Fruit fly (Drosophila melanogaster) whole organism, embryonic: ENCODE data around the gene Gr98d.

ENCODE experiments used
- Bteb2 ChIP-seq: fragments of 200-800 bp; sonication (Bioruptor generic); optimal IDR thresholded peaks from 2 replicates; lab custom pipeline; 2016; ENCODE audit warnings: missing biosample characterization, missing genetic modification characterization
- CG10274 ChIP-seq: fragments of 200-800 bp; sonication (Bioruptor generic); optimal IDR thresholded peaks from 3 replicates; lab custom pipeline; 2017; ENCODE audit warnings: missing biosample characterization, mild to moderate bottlenecking, missing genetic modification characterization
- CG10543 ChIP-seq: fragments of 200-800 bp; sonication (Bioruptor generic); optimal IDR thresholded peaks from 3 replicates; lab custom pipeline; 2017; ENCODE audit warnings: missing biosample characterization, mild to moderate bottlenecking, missing genetic modification characterization, moderate library complexity
- CG10959 ChIP-seq: fragments of 200-800 bp; sonication (Bioruptor generic); IDR thresholded peaks from 2 replicates; pipeline ENCODE4 v1.3.6; 2022; ENCODE audit warnings: missing biosample characterization, missing genetic modification characterization
- CG11560 ChIP-seq: fragments of 200-800 bp; sonication (Bioruptor generic); IDR thresholded peaks from 3 replicates; pipeline ENCODE4 v1.3.6; 2022; ENCODE audit warnings: missing biosample characterization, missing genetic modification characterization
- CG11723 ChIP-seq: fragments of 200-800 bp; sonication (Bioruptor generic); optimal IDR thresholded peaks from 2 replicates; lab custom pipeline; 2017; ENCODE audit warnings: missing biosample characterization, mild to moderate bottlenecking, missing genetic modification characterization
- CG12071 ChIP-seq: fragments of 200-800 bp; sonication (Bioruptor generic); optimal IDR thresholded peaks from 3 replicates; lab custom pipeline; 2018; ENCODE audit warnings: missing biosample characterization, mild to moderate bottlenecking, missing genetic modification characterization
- CG12155 ChIP-seq: fragments of 200-800 bp; sonication (Bioruptor generic); optimal IDR thresholded peaks from 3 replicates; lab custom pipeline; 2016; ENCODE audit warnings: missing biosample characterization, missing genetic modification characterization
- CG12299 ChIP-seq: fragments of 200-800 bp; sonication (Bioruptor generic); optimal IDR thresholded peaks from 2 replicates; lab custom pipeline; 2018; ENCODE audit warnings: missing biosample characterization, mild to moderate bottlenecking, missing genetic modification characterization
- CG12744 ChIP-seq: fragments of 200-800 bp; sonication (Bioruptor generic); optimal IDR thresholded peaks from 2 replicates; lab custom pipeline; 2016; ENCODE audit warnings: missing biosample characterization, missing genetic modification characterization
- CG13287 ChIP-seq: fragments of 200-800 bp; sonication (Bioruptor generic); IDR thresholded peaks from 2 replicates; pipeline ENCODE4 v1.3.6; 2022; ENCODE audit warnings: missing biosample characterization, missing genetic modification characterization; ENCODE audit not compliant: partially characterized antibody
- CG1603 ChIP-seq: fragments of 200-800 bp; sonication (Bioruptor generic); optimal IDR thresholded peaks from 2 replicates; lab custom pipeline; 2019; ENCODE audit warnings: missing biosample characterization, mild to moderate bottlenecking, missing genetic modification characterization, moderate library complexity
- CG17829 ChIP-seq: fragments of 200-800 bp; optimal IDR thresholded peaks from 2 replicates; lab custom pipeline; 2019; ENCODE audit warnings: missing biosample characterization, mild to moderate bottlenecking, missing genetic modification characterization, moderate library complexity
- CG1792 ChIP-seq: fragments of 200-800 bp; sonication (Bioruptor generic); optimal IDR thresholded peaks from 2 replicates; lab custom pipeline; 2016; ENCODE audit warnings: missing biosample characterization, missing genetic modification characterization
- CG2116 ChIP-seq: fragments of 200-800 bp; sonication (Bioruptor generic); optimal IDR thresholded peaks from 3 replicates; lab custom pipeline; 2018; ENCODE audit warnings: missing biosample characterization, mild to moderate bottlenecking, missing genetic modification characterization
- CG2712 ChIP-seq: fragments of 200-800 bp; optimal IDR thresholded peaks from 3 replicates; lab custom pipeline; 2019; ENCODE audit warnings: missing biosample characterization, mild to moderate bottlenecking, missing genetic modification characterization, moderate library complexity
- CG31224 ChIP-seq: fragments of 200-800 bp; sonication (Bioruptor generic); IDR thresholded peaks from 2 replicates; pipeline ENCODE4 v1.3.6; 2022; ENCODE audit warnings: missing biosample characterization, missing genetic modification characterization
- CG33213 ChIP-seq: fragments of 200-800 bp; sonication (Bioruptor generic); optimal IDR thresholded peaks from 3 replicates; lab custom pipeline; 2016; ENCODE audit warnings: missing biosample characterization, missing genetic modification characterization
- CG3995 ChIP-seq: fragments of 200-800 bp; sonication (Bioruptor generic); optimal IDR thresholded peaks from 3 replicates; lab custom pipeline; 2016; ENCODE audit warnings: missing biosample characterization, missing genetic modification characterization
- CG4328 ChIP-seq: fragments of 200-800 bp; sonication (Bioruptor generic); optimal IDR thresholded peaks from 3 replicates; lab custom pipeline; 2017; ENCODE audit warnings: missing biosample characterization, missing genetic modification reagents, missing genetic modification characterization
- CG4404 ChIP-seq: fragments of 200-800 bp; sonication (Bioruptor generic); IDR thresholded peaks from 2 replicates; pipeline ENCODE4 v1.3.6; 2022; ENCODE audit warnings: missing biosample characterization, missing genetic modification characterization
- CG5245 ChIP-seq: fragments of 200-800 bp; sonication (Bioruptor generic); optimal IDR thresholded peaks from 3 replicates; lab custom pipeline; 2016; ENCODE audit warnings: missing biosample characterization, missing genetic modification characterization
- CG6683 ChIP-seq: fragments of 200-800 bp; sonication (Bioruptor generic); optimal IDR thresholded peaks from 2 replicates; lab custom pipeline; 2017; ENCODE audit warnings: missing biosample characterization, mild to moderate bottlenecking, missing genetic modification characterization, missing genetic modification reagents
- CG8944 ChIP-seq: fragments of 200-800 bp; sonication (Bioruptor generic); optimal IDR thresholded peaks from 3 replicates; lab custom pipeline; 2016; ENCODE audit warnings: missing biosample characterization, missing genetic modification characterization
- CG9876 ChIP-seq: fragments of 200-800 bp; sonication (Bioruptor generic); optimal IDR thresholded peaks from 2 replicates; lab custom pipeline; 2016; ENCODE audit warnings: missing biosample characterization, missing genetic modification characterization
- CkIIα-i1 ChIP-seq: fragments of 200-800 bp; sonication (Bioruptor generic); IDR thresholded peaks from 2 replicates; pipeline ENCODE4 v1.3.6; 2022; ENCODE audit warnings: missing biosample characterization, missing genetic modification characterization
- D19B ChIP-seq: fragments of 200-800 bp; sonication (Bioruptor generic); optimal IDR thresholded peaks from 2 replicates; lab custom pipeline; 2017; ENCODE audit warnings: missing biosample characterization, mild to moderate bottlenecking, missing genetic modification characterization
- Dll ChIP-seq: fragments of 200-800 bp; sonication (Bioruptor generic); IDR thresholded peaks from 4 replicates; pipeline ENCODE4 v1.3.6; 2022; ENCODE audit warnings: missing biosample characterization, missing genetic modification characterization; ENCODE audit not compliant: partially characterized antibody
- Doc2 ChIP-seq: fragments of 200-800 bp; sonication (Bioruptor generic); IDR thresholded peaks from 2 replicates; pipeline ENCODE4 v1.3.6; 2022; ENCODE audit warnings: missing biosample characterization, missing genetic modification characterization
- Doc3 ChIP-seq: fragments of 200-800 bp; sonication (Bioruptor generic); IDR thresholded peaks from 3 replicates; pipeline ENCODE4 v1.3.6; 2022; ENCODE audit warnings: missing biosample characterization, missing genetic modification characterization; ENCODE audit not compliant: partially characterized antibody
- Hand ChIP-seq: fragments of 200-800 bp; sonication (Bioruptor generic); optimal IDR thresholded peaks from 2 replicates; lab custom pipeline; 2017; ENCODE audit warnings: mild to moderate bottlenecking, missing biosample characterization, missing genetic modification reagents, missing genetic modification characterization
- Hey ChIP-seq: fragments of 200-800 bp; sonication (Bioruptor generic); optimal IDR thresholded peaks from 3 replicates; lab custom pipeline; 2018; ENCODE audit warnings: missing biosample characterization, mild to moderate bottlenecking, missing genetic modification characterization
- Hmx ChIP-seq: fragments of 200-800 bp; sonication (Bioruptor generic); optimal IDR thresholded peaks from 2 replicates; lab custom pipeline; 2016; ENCODE audit warnings: missing biosample characterization, missing genetic modification characterization
- Mad ChIP-seq: fragments of 200-800 bp; sonication (Bioruptor generic); optimal IDR thresholded peaks from 2 replicates; lab custom pipeline; 2016; ENCODE audit warnings: missing biosample characterization, missing genetic modification characterization
- Nf-YB ChIP-seq: fragments of 200-800 bp; sonication (Bioruptor generic); optimal IDR thresholded peaks from 3 replicates; lab custom pipeline; 2019; ENCODE audit warnings: missing biosample characterization, mild to moderate bottlenecking, missing genetic modification characterization, moderate library complexity
- Sry-β ChIP-seq: fragments of 200-800 bp; sonication (Bioruptor generic); optimal IDR thresholded peaks from 2 replicates; lab custom pipeline; 2018; ENCODE audit warnings: missing biosample characterization, mild to moderate bottlenecking, missing genetic modification characterization, moderate library complexity
- Trl ChIP-seq, 3 experiments: fragments of >200 bp in 2 of 3; fragments of 200-800 bp in 1 of 3; sonication (Bioruptor generic) in 1 of 3; optimal IDR thresholded peaks; 2 replicates in 1 of 3; 3 replicates in 2 of 3; lab custom pipeline; 2016 to 2017; ENCODE audit warnings: missing biosample characterization in 1 of 3, missing genetic modification characterization in 1 of 3
- cg ChIP-seq: fragments of 200-800 bp; sonication (Bioruptor generic); optimal IDR thresholded peaks from 3 replicates; lab custom pipeline; 2019; ENCODE audit warnings: missing biosample characterization, mild to moderate bottlenecking, missing genetic modification characterization, moderate library complexity
- chm ChIP-seq: fragments of 200-800 bp; sonication (Bioruptor generic); IDR thresholded peaks from 2 replicates; pipeline ENCODE4 v1.3.6; 2022; ENCODE audit warnings: missing biosample characterization, missing genetic modification characterization
- danr ChIP-seq: fragments of 200-800 bp; sonication (Bioruptor generic); IDR thresholded peaks from 2 replicates; pipeline ENCODE4 v1.3.6; 2022; ENCODE audit warnings: missing biosample characterization, missing genetic modification characterization
- eyg ChIP-seq: fragments of 200-800 bp; sonication (Bioruptor generic); optimal IDR thresholded peaks from 3 replicates; lab custom pipeline; 2016; ENCODE audit warnings: missing biosample characterization, missing genetic modification characterization
- gem ChIP-seq: fragments of 200-800 bp; sonication (Bioruptor generic); optimal IDR thresholded peaks from 2 replicates; lab custom pipeline; 2019; ENCODE audit warnings: missing biosample characterization, mild to moderate bottlenecking, missing genetic modification characterization, moderate library complexity
- her ChIP-seq: fragments of 200-800 bp; sonication (Bioruptor generic); optimal IDR thresholded peaks from 2 replicates; lab custom pipeline; 2016; ENCODE audit warnings: missing biosample characterization, missing genetic modification characterization
- hth ChIP-seq: fragments of >200 bp; optimal IDR thresholded peaks from 2 replicates; lab custom pipeline; 2017; ENCODE audit warnings: inconsistent platforms
- mirr ChIP-seq: fragments of 200-800 bp; sonication (Bioruptor generic); optimal IDR thresholded peaks from 3 replicates; lab custom pipeline; 2018; ENCODE audit warnings: missing biosample characterization, mild to moderate bottlenecking, missing genetic modification characterization
- nom ChIP-seq: fragments of 200-800 bp; sonication (Bioruptor generic); optimal IDR thresholded peaks from 2 replicates; lab custom pipeline; 2017; ENCODE audit warnings: missing biosample characterization, missing genetic modification characterization, mild to moderate bottlenecking, moderate library complexity, missing genetic modification reagents
- onecut ChIP-seq: fragments of 200-800 bp; sonication (Bioruptor generic); IDR thresholded peaks from 2 replicates; pipeline ENCODE4 v1.3.6; 2022; ENCODE audit warnings: missing biosample characterization, missing genetic modification characterization
- pfk ChIP-seq: fragments of 200-800 bp; sonication (Bioruptor generic); optimal IDR thresholded peaks from 2 replicates; lab custom pipeline; 2018; ENCODE audit warnings: missing biosample characterization, mild to moderate bottlenecking, missing genetic modification characterization, moderate library complexity
- scrt ChIP-seq: fragments of 200-800 bp; sonication (Bioruptor generic); optimal IDR thresholded peaks from 2 replicates; lab custom pipeline; 2018; ENCODE audit warnings: missing biosample characterization, mild to moderate bottlenecking, missing genetic modification characterization, moderate library complexity
- tgo ChIP-seq: fragments of 200-800 bp; sonication (Bioruptor generic); IDR thresholded peaks from 3 replicates; pipeline ENCODE4 v1.3.6; 2022; ENCODE audit warnings: missing biosample characterization, missing genetic modification characterization
- tup ChIP-seq: fragments of 200-800 bp; sonication (Bioruptor generic); optimal IDR thresholded peaks from 2 replicates; lab custom pipeline; 2016; ENCODE audit warnings: missing biosample characterization, mild to moderate bottlenecking, missing genetic modification characterization, moderate library complexity

Gr98d gene

DNA sequence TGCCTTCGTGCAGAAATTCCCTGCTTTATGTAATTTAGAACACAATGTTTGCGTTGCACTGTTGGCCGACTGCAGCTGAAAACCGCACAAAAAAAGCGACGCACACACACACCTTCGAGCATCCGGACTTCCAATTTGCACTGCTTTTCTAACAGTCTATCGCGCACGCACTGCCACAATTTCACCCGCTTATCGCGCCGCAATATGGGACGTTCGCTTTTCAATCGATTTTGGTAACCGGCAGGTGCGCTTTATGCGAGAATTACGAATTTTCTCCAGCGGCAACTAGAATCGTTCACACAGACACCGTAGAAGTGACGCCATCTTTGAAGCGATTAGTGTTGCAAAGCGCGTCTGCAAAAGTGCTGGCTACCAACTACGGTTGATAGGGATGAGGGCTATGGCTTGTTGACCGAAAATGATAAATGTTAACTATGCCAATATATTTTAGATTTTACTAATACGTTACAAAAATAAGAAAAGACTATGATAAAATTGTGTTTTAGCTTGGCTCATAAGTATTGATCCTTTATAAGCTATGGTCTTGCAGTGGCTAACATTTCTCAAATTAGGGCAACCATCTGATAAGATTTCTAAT, 36.1 kb downstream of the Gr98d start, which contains the start of gene wdb (continued):
- peak; percentile 32 for TF ChIP-seq CG9876 (GFP tag; lab: Kevin White, UChicago)
- peak; percentile 26 for TF ChIP-seq CG33213 (GFP tag; lab: Kevin White, UChicago)
- peak; percentile 46 for TF ChIP-seq Bteb2 (GFP tag; lab: Kevin White, UChicago)
- TF ChIP-seq CG13287: no peak
- TF ChIP-seq her: no peak
- TF ChIP-seq CG6683: no peak
- TF ChIP-seq CG2712: no peak
- TF ChIP-seq CG5245 (GFP tag; lab: Kevin White, UChicago): peak; percentile 32
- no peak for TF ChIP-seq onecut (GFP tag; lab: Robert Waterston, UW)
- TF ChIP-seq CG31224 (GFP tag; lab: Robert Waterston, UW): no peak
- peak; percentile 24 for TF ChIP-seq cg (GFP tag; lab: Kevin White, UChicago)
- no peak for TF ChIP-seq chm
- no peak for TF ChIP-seq CG11723 (GFP tag; lab: Kevin White, UChicago)
- TF ChIP-seq Mad: no peak
- TF ChIP-seq tup (GFP tag; lab: Kevin White, UChicago): no peak
- no peak for TF ChIP-seq danr (GFP tag; lab: Robert Waterston, UW)
- TF ChIP-seq CG8944: peak; percentile 57
- no peak for TF ChIP-seq pfk (GFP tag; lab: Kevin White, UChicago)
- TF ChIP-seq CG12071 (GFP tag; lab: Kevin White, UChicago): no peak
- TF ChIP-seq CG4404 (GFP tag; lab: Robert Waterston, UW): no peak
- TF ChIP-seq scrt (GFP tag; lab: Kevin White, UChicago): no peak
- TF ChIP-seq CG4328: no peak
- TF ChIP-seq CG10274 (GFP tag; lab: Kevin White, UChicago): no peak
- TF ChIP-seq CG17829 (tag; lab: Kevin White, UChicago): no peak
- TF ChIP-seq Sry-β (GFP tag; lab: Kevin White, UChicago): peak; percentile 88
- TF ChIP-seq CG2116 (GFP tag; lab: Kevin White, UChicago): no peak
- TF ChIP-seq CG3995: no peak
- no peak for TF ChIP-seq Hand
- no peak for TF ChIP-seq Nf-YB (GFP tag; lab: Kevin White, UChicago)
- TF ChIP-seq Dll (GFP tag; lab: Robert Waterston, UW): no peak
- TF ChIP-seq CG11560: no peak
- no peak for TF ChIP-seq Doc2 (GFP tag; lab: Robert Waterston, UW)
- peak; percentile 6 for TF ChIP-seq CG1792
- TF ChIP-seq hth (lab: Kevin White, UChicago): no peak
- no peak for TF ChIP-seq Hmx (GFP tag; lab: Kevin White, UChicago)
- peak; percentile 56 for TF ChIP-seq CG12744 (GFP tag; lab: Kevin White, UChicago)
- TF ChIP-seq Doc3 (GFP tag; lab: Robert Waterston, UW): no peak
- TF ChIP-seq CG12155 (GFP tag; lab: Kevin White, UChicago): no peak
- TF ChIP-seq CG10543 (GFP tag; lab: Kevin White, UChicago): peak; percentile 28
- TF ChIP-seq Hey (tag; lab: Kevin White, UChicago): no peak
- peak; percentile 36 for TF ChIP-seq mirr
- no peak for TF ChIP-seq D19B
- no peak for TF ChIP-seq CG1603 (tag; lab: Kevin White, UChicago)
- TF ChIP-seq gem: no peak
- no peak for TF ChIP-seq eyg (GFP tag; lab: Kevin White, UChicago)
- no peak for TF ChIP-seq CkIIα-i1 (GFP tag; lab: Robert Waterston, UW)
- TF ChIP-seq CG12299 (tag; lab: Kevin White, UChicago): no peak
- TF ChIP-seq Trl (optimal IDR thresholded peaks at IDR 0.05; lab: Kevin White, UChicago): no peak
- peak; percentile 50 for TF ChIP-seq Trl (GFP tag; optimal IDR thresholded peaks at IDR 0.05; lab: Kevin White, UChicago)
- no peak for TF ChIP-seq nom (GFP tag; lab: Kevin White, UChicago)
- no peak for TF ChIP-seq CG10959 (GFP tag; lab: Robert Waterston, UW)
- TF ChIP-seq tgo (GFP tag; lab: Robert Waterston, UW): no peak
